Fruit fly (Drosophila melanogaster): ENCODE results near the gene sw.
"Not testable (repeated sequence)": the region's sequence is repeated elsewhere in the genome, so short reads cannot be mapped to it uniquely, and the experiment has no call there.

- TF ChIP-seq CG8478 (optimal IDR thresholded peaks at IDR 0.05); pan (optimal IDR thresholded peaks at IDR 0.05); EcR (GFP tag; optimal IDR thresholded peaks at IDR 0.05); Dll (optimal IDR thresholded peaks at IDR 0.05): not testable (repeated sequence)
Observed at dm6 chrX:20201833-20202232, 34.3 kb downstream of the sw start, which contains the start of gene SdicA.

All from whole organism.